Fruit fly (Drosophila melanogaster) whole organism, embryonic: ENCODE data around the gene apolpp.

Source experiments
- CG10147 ChIP-seq: fragments of 200-800 bp; sonication (Bioruptor generic); optimal IDR thresholded peaks from 2 replicates; lab custom pipeline; 2019; ENCODE audit warnings: missing biosample characterization, mild to moderate bottlenecking, missing genetic modification characterization, moderate library complexity
- CG1024 ChIP-seq: fragments of 200-800 bp; sonication (Bioruptor generic); IDR thresholded peaks from 2 replicates; pipeline ENCODE4 v1.3.6; 2022; ENCODE audit warnings: missing biosample characterization, missing genetic modification characterization
- CG10366 ChIP-seq: fragments of 200-800 bp; sonication (Bioruptor generic); IDR thresholded peaks from 2 replicates; pipeline ENCODE4 v1.3.6; 2022; ENCODE audit warnings: missing biosample characterization, missing genetic modification characterization
- CG10979 ChIP-seq: fragments of 200-800 bp; sonication (Bioruptor generic); optimal IDR thresholded peaks from 2 replicates; lab custom pipeline; 2018; ENCODE audit warnings: missing biosample characterization, mild to moderate bottlenecking, missing genetic modification characterization, moderate library complexity
- CG12391 ChIP-seq: fragments of 200-800 bp; sonication (Bioruptor generic); optimal IDR thresholded peaks from 3 replicates; lab custom pipeline; 2018; ENCODE audit warnings: missing biosample characterization, mild to moderate bottlenecking, missing genetic modification characterization, moderate library complexity
- CG13624 ChIP-seq: fragments of 200-800 bp; sonication (Bioruptor generic); optimal IDR thresholded peaks from 2 replicates; lab custom pipeline; 2016; ENCODE audit warnings: missing biosample characterization, missing genetic modification characterization
- CG1529 ChIP-seq: fragments of 200-800 bp; sonication (Bioruptor generic); optimal IDR thresholded peaks from 3 replicates; lab custom pipeline; 2018; ENCODE audit warnings: missing biosample characterization, missing genetic modification characterization
- CG1602 ChIP-seq: fragments of 200-800 bp; sonication (Bioruptor generic); optimal IDR thresholded peaks from 3 replicates; lab custom pipeline; 2016; ENCODE audit warnings: missing biosample characterization, missing genetic modification characterization
- CG17385 ChIP-seq: fragments of 200-800 bp; sonication (Bioruptor generic); optimal IDR thresholded peaks from 3 replicates; lab custom pipeline; 2018; ENCODE audit warnings: missing biosample characterization, mild to moderate bottlenecking, missing genetic modification characterization
- CG1792 ChIP-seq: fragments of 200-800 bp; sonication (Bioruptor generic); optimal IDR thresholded peaks from 2 replicates; lab custom pipeline; 2016; ENCODE audit warnings: missing biosample characterization, missing genetic modification characterization
- CG18599 ChIP-seq: fragments of 200-800 bp; sonication (Bioruptor generic); optimal IDR thresholded peaks from 3 replicates; lab custom pipeline; 2017; ENCODE audit warnings: missing biosample characterization, missing genetic modification characterization, mild to moderate bottlenecking, moderate library complexity, missing genetic modification reagents
- CG2712 ChIP-seq: fragments of 200-800 bp; optimal IDR thresholded peaks from 3 replicates; lab custom pipeline; 2019; ENCODE audit warnings: missing biosample characterization, mild to moderate bottlenecking, missing genetic modification characterization, moderate library complexity
- CG5953 ChIP-seq: fragments of 200-800 bp; sonication (Bioruptor generic); IDR thresholded peaks from 2 replicates; pipeline ENCODE4 v1.3.6; 2022; ENCODE audit warnings: missing biosample characterization, missing genetic modification characterization
- CG7963 ChIP-seq: fragments of 200-800 bp; sonication (Bioruptor generic); IDR thresholded peaks from 3 replicates; pipeline ENCODE4 v1.3.6; 2022; ENCODE audit warnings: missing biosample characterization, missing genetic modification characterization; ENCODE audit not compliant: partially characterized antibody
- CG8359 ChIP-seq: fragments of 200-800 bp; sonication (Bioruptor generic); optimal IDR thresholded peaks from 2 replicates; lab custom pipeline; 2017; ENCODE audit warnings: missing biosample characterization, mild to moderate bottlenecking, missing genetic modification characterization, borderline replicate concordance
- CG8478 ChIP-seq: fragments of >200 bp; optimal IDR thresholded peaks from 2 replicates; lab custom pipeline; 2018
- CG8924 ChIP-seq: fragments of 200-800 bp; optimal IDR thresholded peaks from 3 replicates; lab custom pipeline; 2019; ENCODE audit warnings: missing biosample characterization, mild to moderate bottlenecking, missing genetic modification characterization, moderate library complexity
- D19B ChIP-seq: fragments of 200-800 bp; sonication (Bioruptor generic); optimal IDR thresholded peaks from 2 replicates; lab custom pipeline; 2017; ENCODE audit warnings: missing biosample characterization, mild to moderate bottlenecking, missing genetic modification characterization
- Dad ChIP-seq: fragments of 200-800 bp; sonication (Bioruptor generic); optimal IDR thresholded peaks from 3 replicates; lab custom pipeline; 2016; ENCODE audit warnings: missing biosample characterization, missing genetic modification characterization
- ERR ChIP-seq: fragments of 200-800 bp; sonication (Bioruptor generic); optimal IDR thresholded peaks from 2 replicates; lab custom pipeline; 2016; ENCODE audit warnings: missing biosample characterization, missing genetic modification characterization
- H2.0 ChIP-seq: fragments of 200-800 bp; sonication (Bioruptor generic); IDR thresholded peaks from 2 replicates; pipeline ENCODE4 v1.3.6; 2022; ENCODE audit warnings: missing biosample characterization, missing genetic modification characterization
- Hr51 ChIP-seq, 2 experiments: fragments of 200-800 bp; sonication (Bioruptor generic); optimal IDR thresholded peaks; 2 replicates in 1 of 2; 3 replicates in 1 of 2; lab custom pipeline; 2016 to 2018; ENCODE audit warnings: missing biosample characterization in 2 of 2, missing genetic modification characterization in 2 of 2, mild to moderate bottlenecking in 1 of 2, moderate library complexity in 1 of 2
- Spps ChIP-seq: fragments of 200-800 bp; sonication (Bioruptor generic); optimal IDR thresholded peaks from 2 replicates; lab custom pipeline; 2018; ENCODE audit warnings: missing biosample characterization, mild to moderate bottlenecking, missing genetic modification characterization
- ab ChIP-seq: fragments of 200-800 bp; sonication (Bioruptor generic); optimal IDR thresholded peaks from 2 replicates; lab custom pipeline; 2016; ENCODE audit warnings: missing biosample characterization, missing genetic modification characterization
- ac ChIP-seq: fragments of 200-800 bp; sonication (Bioruptor generic); optimal IDR thresholded peaks from 3 replicates; lab custom pipeline; 2017; ENCODE audit warnings: missing biosample characterization, mild to moderate bottlenecking, missing genetic modification characterization
- amos ChIP-seq: fragments of 200-800 bp; sonication (Bioruptor generic); IDR thresholded peaks from 2 replicates; pipeline ENCODE4 v1.3.6; 2022; ENCODE audit warnings: missing biosample characterization, missing genetic modification characterization; ENCODE audit not compliant: partially characterized antibody
- ase ChIP-seq: fragments of 200-800 bp; sonication (Bioruptor generic); IDR thresholded peaks from 3 replicates; pipeline ENCODE4 v1.3.6; 2022; ENCODE audit warnings: missing biosample characterization, missing genetic modification characterization
- crol ChIP-seq: fragments of 200-800 bp; sonication (Bioruptor generic); IDR thresholded peaks from 2 replicates; pipeline ENCODE4 v1.3.6; 2022; ENCODE audit warnings: missing biosample characterization, missing genetic modification characterization
- dimm ChIP-seq: fragments of 200-800 bp; sonication (Bioruptor generic); IDR thresholded peaks from 2 replicates; pipeline ENCODE4 v1.3.6; 2022; ENCODE audit warnings: missing biosample characterization, missing genetic modification characterization
- en ChIP-seq: fragments of 200-800 bp; sonication (Bioruptor generic); optimal IDR thresholded peaks from 2 replicates; lab custom pipeline; 2016; ENCODE audit warnings: missing biosample characterization, missing genetic modification characterization
- exex ChIP-seq: fragments of 200-800 bp; sonication (Bioruptor generic); optimal IDR thresholded peaks from 4 replicates; lab custom pipeline; 2018; ENCODE audit warnings: missing biosample characterization, mild to moderate bottlenecking, missing genetic modification characterization, moderate library complexity
- gro ChIP-seq: fragments of 200-800 bp; sonication (Bioruptor generic); optimal IDR thresholded peaks from 2 replicates; lab custom pipeline; 2016; ENCODE audit warnings: missing biosample characterization, missing genetic modification characterization
- gsb ChIP-seq: fragments of 200-800 bp; sonication (Bioruptor generic); IDR thresholded peaks from 2 replicates; pipeline ENCODE4 v1.3.6; 2022; ENCODE audit warnings: missing biosample characterization, missing genetic modification characterization
- h ChIP-seq: fragments of >200 bp; optimal IDR thresholded peaks from 2 replicates; lab custom pipeline; 2017
- hb ChIP-seq: fragments of 200-800 bp; sonication (Bioruptor generic); IDR thresholded peaks from 3 replicates; pipeline ENCODE4 v1.3.6; 2022; ENCODE audit warnings: missing biosample characterization, missing genetic modification characterization; ENCODE audit not compliant: partially characterized antibody
- kay ChIP-seq: fragments of 200-800 bp; sonication (Bioruptor generic); optimal IDR thresholded peaks from 2 replicates; lab custom pipeline; 2016; ENCODE audit warnings: missing biosample characterization, missing genetic modification characterization
- klu ChIP-seq: fragments of 200-800 bp; sonication (Bioruptor generic); IDR thresholded peaks from 2 replicates; pipeline ENCODE4 v1.3.6; 2022; ENCODE audit warnings: missing biosample characterization, missing genetic modification characterization
- kni ChIP-seq: fragments of 200-800 bp; sonication (Bioruptor generic); optimal IDR thresholded peaks from 3 replicates; lab custom pipeline; 2017; ENCODE audit warnings: mild to moderate bottlenecking, missing biosample characterization, missing genetic modification reagents, missing genetic modification characterization
- luna ChIP-seq: fragments of 200-800 bp; sonication (Bioruptor generic); optimal IDR thresholded peaks from 2 replicates; lab custom pipeline; 2016; ENCODE audit warnings: missing biosample characterization, missing genetic modification characterization
- nom ChIP-seq: fragments of 200-800 bp; sonication (Bioruptor generic); optimal IDR thresholded peaks from 2 replicates; lab custom pipeline; 2017; ENCODE audit warnings: missing biosample characterization, missing genetic modification characterization, mild to moderate bottlenecking, moderate library complexity, missing genetic modification reagents
- p53 ChIP-seq: fragments of 200-800 bp; sonication (Bioruptor generic); optimal IDR thresholded peaks from 2 replicates; lab custom pipeline; 2016; ENCODE audit warnings: missing biosample characterization, missing genetic modification characterization
- pan ChIP-seq, 4 experiments: fragments of >200 bp in 3 of 4; fragments of 200-800 bp in 1 of 4; sonication (Bioruptor generic) in 1 of 4; optimal IDR thresholded peaks in 3 of 4; IDR thresholded peaks in 1 of 4; 2 replicates each; pipeline versions ENCODE4 v1.3.6 to Lab custom; 2017 to 2022; ENCODE audit warnings: missing biosample characterization in 2 of 4, missing genetic modification characterization in 2 of 4, mixed read lengths in 1 of 4
- pita ChIP-seq: fragments of 200-800 bp; sonication (Bioruptor generic); optimal IDR thresholded peaks from 2 replicates; lab custom pipeline; 2017; ENCODE audit warnings: missing biosample characterization, mild to moderate bottlenecking, missing genetic modification characterization
- prd ChIP-seq, 3 experiments: fragments of >200 bp in 2 of 3; fragments of 200-800 bp in 1 of 3; sonication (Bioruptor generic) in 1 of 3; optimal IDR thresholded peaks in 2 of 3; IDR thresholded peaks in 1 of 3; 2 replicates in 2 of 3; 3 replicates in 1 of 3; pipeline versions ENCODE4 v1.3.6 to Lab custom; 2017 to 2022; ENCODE audit warnings: missing biosample characterization in 1 of 3, missing genetic modification characterization in 1 of 3
- ro ChIP-seq: fragments of 200-800 bp; sonication (Bioruptor generic); IDR thresholded peaks from 2 replicates; pipeline ENCODE4 v1.3.6; 2022; ENCODE audit warnings: missing biosample characterization, missing genetic modification characterization
- schlank ChIP-seq: fragments of 200-800 bp; sonication (Bioruptor generic); optimal IDR thresholded peaks from 2 replicates; lab custom pipeline; 2018; ENCODE audit warnings: missing biosample characterization, mild to moderate bottlenecking, missing genetic modification characterization
- seq ChIP-seq: fragments of 200-800 bp; sonication (Bioruptor generic); IDR thresholded peaks from 2 replicates; pipeline ENCODE4 v1.3.6; 2022; ENCODE audit warnings: missing biosample characterization, missing genetic modification characterization
- vnd ChIP-seq: fragments of 200-800 bp; sonication (Bioruptor generic); IDR thresholded peaks from 3 replicates; pipeline ENCODE4 v1.3.6; 2022; ENCODE audit warnings: missing biosample characterization, missing genetic modification characterization; ENCODE audit not compliant: partially characterized antibody
- zen2 ChIP-seq: fragments of 200-800 bp; sonication (Bioruptor generic); IDR thresholded peaks from 3 replicates; pipeline ENCODE4 v1.3.6; 2022; ENCODE audit warnings: missing biosample characterization, missing genetic modification characterization; ENCODE audit not compliant: partially characterized antibody

apolpp gene

DNA sequence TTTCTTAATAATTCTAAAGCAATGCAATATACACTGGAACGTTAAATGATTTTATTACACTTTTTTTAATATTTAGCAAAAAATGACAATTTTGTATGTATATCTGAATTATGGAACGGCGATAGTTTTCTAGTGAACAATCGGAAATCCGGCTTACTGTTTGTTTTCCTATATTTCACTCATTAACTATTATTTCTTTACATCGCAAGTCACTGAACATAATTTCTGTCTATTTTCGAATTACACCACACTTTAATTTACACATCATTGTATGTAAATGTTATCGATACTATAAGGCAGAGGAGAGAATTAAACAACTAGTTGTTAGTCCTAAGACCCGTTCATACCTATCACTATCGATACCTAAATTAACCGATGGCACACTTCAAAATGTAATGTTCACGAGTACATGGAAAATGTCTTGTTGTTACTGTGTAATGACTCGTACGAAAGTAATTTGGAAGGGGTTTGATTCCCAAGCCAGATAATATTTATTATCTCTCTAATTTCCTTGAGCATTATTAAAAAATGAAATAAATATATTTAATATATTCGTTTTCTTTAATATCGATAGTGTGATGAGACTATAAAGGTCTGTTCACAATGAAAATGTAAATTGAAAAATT, 33.9 kb upstream of the apolpp start, which contains the start of gene PlexA:
Gene PlexA (minus strand): TSS at position 296 of the 626 bp plus-strand sequence.
- no peak for TF ChIP-seq Dad (GFP tag; lab: Kevin White, UChicago)
- TF ChIP-seq schlank (tag; lab: Kevin White, UChicago) = peak; percentile 60
- peak; percentile 18 to 84 for TF ChIP-seq Hr51 (GFP tag; optimal IDR thresholded peaks at IDR 0.05; lab: Kevin White, UChicago)
- TF ChIP-seq kni (GFP tag; lab: Kevin White, UChicago) = no peak
- no peak for TF ChIP-seq exex
- TF ChIP-seq en (GFP tag; lab: Kevin White, UChicago) = no peak
- TF ChIP-seq h (lab: Kevin White, UChicago) = no peak
- TF ChIP-seq CG1602 (GFP tag; lab: Kevin White, UChicago) = peak; percentile 93
- no peak for TF ChIP-seq pita (GFP tag; lab: Kevin White, UChicago)
- TF ChIP-seq CG8478 (lab: Kevin White, UChicago) = no peak
- peak; percentile 90 for TF ChIP-seq CG2712
- TF ChIP-seq CG1792 (GFP tag; lab: Kevin White, UChicago) = no peak
- TF ChIP-seq CG10979 (tag; lab: Kevin White, UChicago) = peak; percentile 72
- TF ChIP-seq CG1024 (GFP tag; lab: Robert Waterston, UW) = peak; percentile 98
- TF ChIP-seq Spps (tag; lab: Kevin White, UChicago) = peak; percentile 47
- no peak for TF ChIP-seq pan (optimal IDR thresholded peaks at IDR 0.05; lab: Kevin White, UChicago)
- peak in 1 of 2 experiments; percentile 96 for TF ChIP-seq pan (GFP tag; optimal IDR thresholded peaks at IDR 0.05 in 1 of 2, IDR thresholded peaks at IDR 0.05 in 1 of 2)
- no peak for TF ChIP-seq prd (optimal IDR thresholded peaks at IDR 0.05; lab: Kevin White, UChicago)
- peak; percentile 98 for TF ChIP-seq prd (GFP tag; IDR thresholded peaks at IDR 0.05; lab: Robert Waterston, UW)
- TF ChIP-seq ro (GFP tag; lab: Robert Waterston, UW) = no peak; the same call in 1 of the 2 replicates
- peak; percentile 78 for TF ChIP-seq CG17385
- peak; percentile 83 for TF ChIP-seq seq (GFP tag; lab: Robert Waterston, UW)
- TF ChIP-seq CG1529 (GFP tag; lab: Kevin White, UChicago) = peak; percentile 61
- peak; percentile 64 for TF ChIP-seq ab (GFP tag; lab: Kevin White, UChicago)
- TF ChIP-seq klu = peak; percentile 91
- peak; percentile 76 for TF ChIP-seq CG5953 (GFP tag; lab: Robert Waterston, UW)
- no peak for TF ChIP-seq CG8359
- no peak for TF ChIP-seq dimm (GFP tag; lab: Robert Waterston, UW)
- peak; percentile 66; the same call in 2 of the 3 replicates for TF ChIP-seq vnd (GFP tag; lab: Robert Waterston, UW)
- TF ChIP-seq amos (GFP tag; lab: Robert Waterston, UW) = peak; percentile 76
- no peak for TF ChIP-seq luna
- TF ChIP-seq CG12391 = peak; percentile 88
- peak; percentile 58 for TF ChIP-seq kay (GFP tag; lab: Kevin White, UChicago)
- peak; percentile 95 for TF ChIP-seq H2.0 (GFP tag; lab: Robert Waterston, UW)
- TF ChIP-seq CG10366 (GFP tag; lab: Robert Waterston, UW) = peak; percentile 95
- TF ChIP-seq gro (GFP tag; lab: Kevin White, UChicago) = peak; percentile 53
- peak; percentile 68 for TF ChIP-seq D19B (GFP tag; lab: Kevin White, UChicago)
- peak; percentile 30 for TF ChIP-seq p53
- TF ChIP-seq zen2 (GFP tag; lab: Robert Waterston, UW) = no peak
- TF ChIP-seq hb = no peak; the same call in 2 of the 3 replicates
- TF ChIP-seq CG18599 (GFP tag; lab: Kevin White, UChicago) = no peak
- TF ChIP-seq CG13624 (GFP tag; lab: Kevin White, UChicago) = peak; percentile 47
- TF ChIP-seq nom = no peak
- peak; percentile 78 for TF ChIP-seq CG10147 (GFP tag; lab: Kevin White, UChicago)
- peak; percentile 89; the same call in 2 of the 3 replicates for TF ChIP-seq ase (GFP tag; lab: Robert Waterston, UW)
- TF ChIP-seq gsb (GFP tag; lab: Robert Waterston, UW) = peak; percentile 80; the same call in 1 of the 2 replicates
- peak; percentile 76 for TF ChIP-seq CG8924
- TF ChIP-seq crol (GFP tag; lab: Robert Waterston, UW) = no peak
- TF ChIP-seq ac (GFP tag; lab: Kevin White, UChicago) = peak; percentile 18
- TF ChIP-seq ERR (GFP tag; lab: Kevin White, UChicago) = peak; percentile 0
- TF ChIP-seq CG7963 (GFP tag; lab: Robert Waterston, UW) = peak; percentile 68; the same call in 2 of the 3 replicates
